Worm (Caenorhabditis elegans) whole organism, L1 larva: ENCODE results near the gene grd-3.
"Not testable (repeated sequence)": the region's sequence is repeated elsewhere in the genome, so short reads cannot be mapped to it uniquely, and the experiment has no call there.

Experiments used
- ceh-82 ChIP-seq, 3 experiments: fragments of 150-350 bp in 1 of 3; sonication (generic microtip) in 2 of 3; optimal IDR thresholded peaks; 2 replicates each; lab custom pipeline; 2014 to 2017; ENCODE audit warnings: missing biosample characterization in 3 of 3, missing genetic modification characterization in 3 of 3
- fos-1 ChIP-seq: fragments of 150-350 bp; optimal IDR thresholded peaks from 2 replicates; lab custom pipeline; 2014; ENCODE audit warnings: missing biosample characterization, missing genetic modification characterization
- lin-15B ChIP-seq: fragments of 150-350 bp; sonication (generic microtip); optimal IDR thresholded peaks from 3 replicates; lab custom pipeline; 2014; ENCODE audit warnings: missing biosample characterization, missing genetic modification characterization
- pqm-1 ChIP-seq: sonication (generic microtip); optimal IDR thresholded peaks from 3 replicates; lab custom pipeline; 2017; ENCODE audit warnings: missing biosample characterization, missing genetic modification characterization
- rnt-1 ChIP-seq: sonication (generic microtip); optimal IDR thresholded peaks from 2 replicates; lab custom pipeline; 2016; ENCODE audit warnings: mild to moderate bottlenecking, missing genetic modification characterization, moderate library complexity, missing compliant biosample characterization
- unc-86 ChIP-seq: sonication (generic microtip); optimal IDR thresholded peaks from 2 replicates; lab custom pipeline; 2016; ENCODE audit warnings: missing genetic modification characterization, missing compliant biosample characterization

DNA sequence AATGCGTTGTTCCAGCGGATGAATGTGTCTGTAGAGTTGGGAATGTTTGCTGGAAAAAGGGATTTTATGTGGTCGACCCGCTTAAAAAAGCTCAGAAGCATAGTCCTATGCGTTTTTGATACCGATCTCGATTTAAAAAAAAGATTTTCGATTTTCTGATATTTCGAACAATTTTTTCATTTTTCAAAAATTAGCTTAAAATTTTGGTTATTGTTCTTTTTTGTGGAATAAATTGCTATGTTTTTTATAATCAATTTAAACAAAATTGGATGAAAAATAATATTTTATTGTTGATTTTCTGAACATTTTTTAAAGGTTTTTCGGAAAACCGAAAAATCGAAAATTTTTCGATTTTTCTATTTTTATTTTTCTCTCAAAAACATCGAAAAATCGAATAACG is 6.1 kb upstream of the grd-3 start, which contains the start of gene C04C3.7:
- TF ChIP-seq rnt-1 (tag; lab: Kevin White, UChicago); unc-86; lin-15B; fos-1 (tag; lab: Kevin White, UChicago); ceh-82 (tag; optimal IDR thresholded peaks at IDR 0.05; lab: Kevin White, UChicago); pqm-1 (tag; lab: Kevin White, UChicago): not testable (repeated sequence)
